Fruit fly (Drosophila melanogaster) whole organism, adult: ENCODE results near the gene TFAM.

Source experiments
- CG14711 ChIP-seq: fragments of 200-800 bp; sonication (Bioruptor generic); optimal IDR thresholded peaks from 2 replicates; lab custom pipeline; 2018; ENCODE audit warnings: missing biosample characterization, mild to moderate bottlenecking, missing genetic modification characterization, moderate library complexity
- CG33017 ChIP-seq: fragments of 200-800 bp; sonication (Bioruptor generic); optimal IDR thresholded peaks from 2 replicates; lab custom pipeline; 2018; ENCODE audit warnings: missing biosample characterization, mild to moderate bottlenecking, missing genetic modification characterization, moderate library complexity
- Clk ChIP-seq: fragments of 200-800 bp; sonication (Bioruptor generic); optimal IDR thresholded peaks from 2 replicates; lab custom pipeline; 2017; ENCODE audit warnings: missing biosample characterization, missing genetic modification characterization
- Crg-1 ChIP-seq: fragments of 200-800 bp; sonication (Bioruptor generic); optimal IDR thresholded peaks from 2 replicates; lab custom pipeline; 2016; ENCODE audit warnings: missing biosample characterization, missing genetic modification characterization
- bab1 ChIP-seq: fragments of 200-800 bp; sonication (Bioruptor generic); optimal IDR thresholded peaks from 3 replicates; lab custom pipeline; 2019; ENCODE audit warnings: missing biosample characterization, mild to moderate bottlenecking, missing genetic modification characterization, moderate library complexity
- kay ChIP-seq: fragments of 200-800 bp; sonication (Bioruptor generic); peaks from one replicate; lab custom pipeline; 2016; ENCODE audit warnings: missing biosample characterization, missing genetic modification characterization, borderline replicate concordance
- pad ChIP-seq: fragments of 200-800 bp; sonication (Bioruptor generic); optimal IDR thresholded peaks from 3 replicates; lab custom pipeline; 2017; ENCODE audit warnings: missing biosample characterization, missing genetic modification characterization, mild to moderate bottlenecking, moderate library complexity, missing genetic modification reagents

DNA sequence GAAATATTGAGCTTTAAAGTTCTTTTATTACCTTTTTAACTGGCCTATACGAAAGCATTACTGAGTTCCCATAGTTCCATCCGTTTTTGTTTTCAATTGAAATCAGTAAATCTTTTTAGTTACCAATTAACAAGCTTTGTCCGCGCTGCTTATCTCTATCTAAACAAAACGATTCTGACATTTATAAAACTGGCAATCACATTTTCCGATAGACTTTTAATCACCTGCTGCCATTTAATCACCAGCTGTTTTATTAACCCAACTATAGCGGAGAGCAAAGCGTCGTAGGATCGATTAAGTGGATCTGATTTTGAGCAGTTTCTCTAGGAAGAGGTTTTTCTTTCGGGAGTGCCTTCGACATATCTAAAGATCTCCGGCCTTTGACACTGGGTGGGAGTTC, 25.8 kb upstream of the TFAM start:
- TF ChIP-seq Crg-1 = no peak
- TF ChIP-seq pad (GFP tag; lab: Kevin White, UChicago) = no peak
- TF ChIP-seq kay (GFP tag; lab: Kevin White, UChicago) = peak; percentile 32
- TF ChIP-seq CG33017 (tag; lab: Kevin White, UChicago) = no peak
- no peak for TF ChIP-seq Clk (GFP tag; lab: Kevin White, UChicago)
- TF ChIP-seq CG14711 = no peak
- no peak for TF ChIP-seq bab1 (GFP tag; lab: Kevin White, UChicago)
